Fruit fly (Drosophila melanogaster) S2 (cell line): ENCODE results near the gene CG45012.

Experiments used
- CG8478 ChIP-seq: fragments of >200 bp; optimal IDR thresholded peaks from 2 replicates; lab custom pipeline; 2018
- CTCF ChIP-seq, 2 experiments: fragments of >200 bp; optimal IDR thresholded peaks; 2 replicates each; lab custom pipeline; 2018

CG45012 gene

DNA sequence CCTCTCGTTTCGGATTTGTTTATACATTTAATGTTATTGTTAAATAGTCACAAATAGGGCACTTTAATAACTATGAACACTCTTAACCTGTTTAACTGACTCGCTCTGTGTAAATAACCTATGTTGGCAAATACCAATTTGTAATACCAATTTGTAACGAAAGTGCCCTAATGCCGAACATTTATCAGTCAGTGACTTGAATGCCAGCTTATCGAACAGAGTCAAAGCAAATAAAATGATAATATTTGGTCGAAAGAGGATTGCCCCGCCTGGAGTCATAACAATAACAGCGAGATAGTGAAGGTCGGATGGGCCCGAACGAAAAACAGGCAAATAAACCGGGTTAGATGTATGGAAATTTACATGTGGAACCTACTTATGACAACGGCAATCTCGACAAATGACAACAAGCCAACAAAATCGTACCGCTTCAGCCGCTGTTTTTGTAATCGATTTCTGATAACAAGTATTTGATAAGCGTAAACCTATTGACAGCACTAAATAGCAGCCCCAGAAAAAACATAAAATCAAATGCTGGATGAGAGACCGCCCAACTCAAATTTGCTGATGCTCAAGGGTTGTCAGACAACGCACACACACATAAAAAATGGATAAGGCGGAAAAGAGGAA is 10.9 kb downstream of the CG45012 start:
- TF ChIP-seq CG8478 (lab: Kevin White, UChicago) = no peak
- TF ChIP-seq CTCF (optimal IDR thresholded peaks at IDR 0.05; lab: Kevin White, UChicago) = no peak

DNA sequence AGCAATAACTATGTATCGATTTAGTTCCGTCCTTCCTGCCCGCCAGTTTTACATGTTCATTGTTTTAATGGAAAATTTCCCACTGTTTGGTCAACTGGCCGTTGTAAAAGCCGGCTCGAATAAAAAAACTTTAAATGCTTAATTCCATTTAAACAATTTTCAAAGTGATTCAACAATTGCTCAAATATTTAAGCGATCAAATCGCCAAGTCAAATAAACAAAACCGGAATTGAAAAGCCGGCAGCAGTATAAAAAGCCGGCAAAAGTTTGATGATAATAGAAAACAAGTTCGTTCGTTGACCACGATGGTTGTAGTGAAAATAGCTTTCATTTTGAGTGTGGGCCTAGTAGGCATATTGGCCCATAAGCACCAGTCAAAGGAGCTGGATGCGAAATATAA is 12.5 kb downstream of the CG45012 start, which contains the start of gene Mal-B1:
TSS of gene Mal-B1 (plus strand) at position 301 of the 400 bp plus-strand sequence.
- TF ChIP-seq CTCF (optimal IDR thresholded peaks at IDR 0.05; lab: Kevin White, UChicago) (no peak), CG8478 (lab: Kevin White, UChicago) (no peak)

DNA sequence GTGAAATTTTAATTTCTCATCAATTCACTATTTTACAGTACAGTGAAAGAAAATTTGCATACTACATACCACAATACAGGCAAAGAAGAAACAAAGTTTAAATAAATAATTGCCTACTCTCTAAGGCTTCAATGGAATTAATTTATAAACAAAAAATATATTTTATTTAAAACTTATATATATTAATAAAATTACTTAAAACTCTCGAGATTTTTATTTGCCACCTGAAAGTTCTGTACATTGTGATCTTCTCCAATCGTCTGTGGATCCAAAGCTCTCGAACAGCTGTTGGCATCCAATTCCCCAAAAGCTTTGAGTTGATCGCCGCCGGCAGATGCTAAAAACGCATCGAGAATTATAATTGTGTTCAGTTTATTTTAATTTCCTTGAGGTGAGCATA is 15.2 kb downstream of the CG45012 start, which contains the start of gene Mal-B2:
TSS of gene Mal-B2 (plus strand) at position 301 of the 400 bp plus-strand sequence.
- TF ChIP-seq CTCF (optimal IDR thresholded peaks at IDR 0.05; lab: Kevin White, UChicago) (no peak), CG8478 (lab: Kevin White, UChicago) (no peak)

DNA sequence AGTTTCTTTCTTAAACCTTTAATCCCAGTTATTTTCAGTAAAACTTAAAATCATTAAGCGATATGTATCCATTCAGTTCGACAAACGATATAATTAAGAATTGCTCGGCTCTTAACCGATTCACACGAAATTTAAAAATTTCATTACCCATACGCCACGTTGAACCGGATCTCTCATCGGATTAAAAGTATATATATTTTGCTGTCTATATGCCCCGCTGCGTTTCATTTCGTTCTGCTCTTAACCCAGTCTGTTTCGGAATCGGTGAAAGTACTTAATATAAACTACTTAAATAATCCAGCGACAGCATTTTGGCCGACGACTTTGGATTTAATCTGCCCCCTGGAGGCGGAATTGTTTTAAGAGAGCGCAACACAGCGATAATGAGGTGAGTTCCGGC is 18.7 kb downstream of the CG45012 start, which contains the start of gene CG42751:
TSS of gene CG42751 (plus strand) at position 301 of the 400 bp plus-strand sequence.
- TF ChIP-seq CTCF (optimal IDR thresholded peaks at IDR 0.05; lab: Kevin White, UChicago) (no peak), CG8478 (lab: Kevin White, UChicago) (no peak)

DNA sequence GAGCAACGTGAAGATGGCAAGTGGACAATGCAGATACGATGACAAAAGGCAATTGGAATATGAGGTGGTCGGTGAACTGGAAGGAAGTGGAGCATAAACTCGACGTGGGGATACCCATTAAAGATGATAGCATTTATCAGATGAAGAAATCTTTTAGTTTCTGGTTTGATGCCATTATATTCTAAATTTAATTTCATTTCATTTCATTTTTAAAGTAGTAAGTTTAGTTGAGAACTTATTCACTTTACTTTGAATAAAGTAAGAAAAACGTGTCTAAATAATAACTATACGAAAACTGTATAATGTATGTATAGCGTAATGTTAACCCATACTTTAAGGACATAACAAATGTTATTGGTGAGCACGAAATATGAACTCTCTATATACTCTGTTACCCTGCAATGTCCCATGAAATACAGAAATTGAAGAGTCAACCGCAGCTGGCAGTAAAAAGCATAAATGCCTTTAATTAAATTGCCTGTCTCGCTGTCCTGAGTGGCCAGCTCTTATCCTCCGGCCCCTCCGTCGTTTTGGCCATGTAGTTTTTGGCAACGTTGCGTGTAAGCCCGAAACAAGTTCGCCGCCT is 36.6 kb downstream of the CG45012 start:
- no peak for TF ChIP-seq CG8478 (lab: Kevin White, UChicago)
- no peak for TF ChIP-seq CTCF (optimal IDR thresholded peaks at IDR 0.05; lab: Kevin White, UChicago)

DNA sequence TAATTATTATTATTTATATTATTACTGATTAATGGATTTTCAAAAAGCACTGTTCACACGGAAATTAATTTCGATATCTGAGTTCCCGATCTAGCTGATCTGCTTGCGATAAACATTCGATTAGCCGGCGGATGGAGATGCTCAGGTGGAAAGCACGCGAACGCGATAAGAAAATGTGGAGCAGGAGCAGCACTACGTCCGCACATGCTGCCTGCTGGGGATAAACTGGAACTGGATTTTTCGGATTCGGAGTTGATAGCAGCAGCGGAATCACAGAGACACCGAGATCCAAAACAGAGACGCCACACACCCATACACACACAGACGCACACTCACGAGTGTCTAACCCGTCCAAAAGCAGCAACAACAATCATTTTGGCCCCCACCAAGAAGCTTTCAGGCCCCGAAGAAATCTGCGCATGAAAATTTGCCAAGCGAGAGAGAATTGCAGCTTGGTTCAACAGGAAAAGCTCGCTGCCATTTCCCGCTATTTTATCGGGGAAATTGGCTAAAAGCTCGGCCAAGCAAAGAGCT is 39.9 kb downstream of the CG45012 start:
- no peak for TF ChIP-seq CTCF (optimal IDR thresholded peaks at IDR 0.05; lab: Kevin White, UChicago)
- TF ChIP-seq CG8478 (lab: Kevin White, UChicago) = no peak

DNA sequence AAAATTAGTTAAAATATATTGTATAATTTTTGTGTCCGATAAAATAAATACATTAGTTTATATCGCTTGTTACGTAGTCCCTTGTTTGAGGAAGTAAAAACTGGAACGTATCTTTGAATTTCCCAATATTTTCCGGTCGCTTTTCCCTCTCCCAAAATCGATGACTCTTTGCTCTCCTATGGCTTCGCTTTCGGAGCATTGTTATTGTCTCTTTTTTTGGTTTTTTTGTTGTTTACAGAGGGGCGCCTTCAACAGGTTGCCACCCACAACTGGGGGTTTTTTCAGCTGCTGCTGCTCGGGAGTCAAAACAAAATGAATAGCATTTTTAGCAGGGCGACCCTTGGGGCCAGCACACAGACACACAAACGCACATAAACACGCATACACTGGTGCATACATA is 40.5 kb downstream of the CG45012 start:
- TF ChIP-seq CG8478 (lab: Kevin White, UChicago) (no peak), CTCF (optimal IDR thresholded peaks at IDR 0.05; lab: Kevin White, UChicago) (no peak)

DNA sequence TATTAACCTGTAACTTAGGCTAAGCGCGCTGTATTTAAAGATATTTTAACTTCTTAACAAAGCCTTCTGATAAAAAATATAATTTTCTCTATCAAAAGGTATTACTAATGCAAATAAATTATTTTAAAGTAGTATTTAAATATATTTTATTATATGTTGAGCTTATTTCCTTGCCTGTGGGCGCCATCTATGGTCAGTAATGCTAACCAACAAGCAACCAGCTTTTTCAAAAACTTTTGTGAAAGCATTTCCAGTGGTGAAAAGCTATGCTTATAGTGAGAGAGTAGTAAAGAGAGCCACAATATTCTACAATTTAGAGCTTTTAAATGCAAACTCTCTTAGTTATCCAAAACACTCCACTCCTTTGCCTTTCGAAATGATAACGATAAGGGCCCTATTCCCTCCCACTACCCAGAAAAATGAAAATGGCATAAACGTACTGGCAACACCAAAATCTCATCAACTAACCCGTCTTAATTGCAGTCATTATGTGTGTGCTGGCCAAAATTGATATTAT is 44.5 kb downstream of the CG45012 start:
- TF ChIP-seq CG8478 (lab: Kevin White, UChicago) (no peak), CTCF (optimal IDR thresholded peaks at IDR 0.05; lab: Kevin White, UChicago) (no peak)
